Fruit fly (Drosophila melanogaster) whole organism, prepupa: ENCODE data around the gene Rsod.

Experiments used
- CG11762 ChIP-seq: fragments of 200-800 bp; sonication (Bioruptor generic); optimal IDR thresholded peaks from 3 replicates; lab custom pipeline; 2016; ENCODE audit warnings: missing biosample characterization, missing genetic modification characterization; ENCODE audit not compliant: insufficient read depth
- CG15336 ChIP-seq: fragments of 200-800 bp; sonication (Bioruptor generic); IDR thresholded peaks from 2 replicates; pipeline ENCODE4 v1.3.6; 2022; ENCODE audit warnings: missing biosample characterization, missing genetic modification characterization
- CG3032 ChIP-seq: fragments of 200-800 bp; optimal IDR thresholded peaks from 2 replicates; lab custom pipeline; 2019; ENCODE audit warnings: missing biosample characterization, mild to moderate bottlenecking, missing genetic modification characterization, moderate library complexity
- CG31627 ChIP-seq: fragments of 200-800 bp; sonication (Bioruptor generic); optimal IDR thresholded peaks from 3 replicates; lab custom pipeline; 2016; ENCODE audit warnings: missing biosample characterization, missing genetic modification characterization
- CG32006 ChIP-seq: fragments of 200-800 bp; sonication (Bioruptor generic); optimal IDR thresholded peaks from 3 replicates; lab custom pipeline; 2017; ENCODE audit warnings: missing biosample characterization, mild to moderate bottlenecking, missing genetic modification characterization
- CG34406 ChIP-seq: fragments of 200-800 bp; sonication (Bioruptor generic); optimal IDR thresholded peaks from 3 replicates; lab custom pipeline; 2016; ENCODE audit warnings: missing biosample characterization, missing genetic modification characterization
- CG3919 ChIP-seq: fragments of 200-800 bp; sonication (Bioruptor generic); optimal IDR thresholded peaks from 3 replicates; lab custom pipeline; 2016; ENCODE audit warnings: missing biosample characterization, missing genetic modification characterization
- CG4318 ChIP-seq: fragments of 200-800 bp; sonication (Bioruptor generic); optimal IDR thresholded peaks from 3 replicates; lab custom pipeline; 2017; ENCODE audit warnings: missing biosample characterization, mild to moderate bottlenecking, missing genetic modification characterization
- CG6792 ChIP-seq: fragments of 200-800 bp; sonication (Bioruptor generic); optimal IDR thresholded peaks from 3 replicates; lab custom pipeline; 2016; ENCODE audit warnings: missing biosample characterization, missing genetic modification characterization
- CG6808 ChIP-seq: fragments of 200-800 bp; sonication (Bioruptor generic); optimal IDR thresholded peaks from 3 replicates; lab custom pipeline; 2017; ENCODE audit warnings: missing biosample characterization, missing genetic modification characterization, mild to moderate bottlenecking, moderate library complexity, missing genetic modification reagents
- CG6854 ChIP-seq: fragments of 200-800 bp; sonication (Bioruptor generic); optimal IDR thresholded peaks from 2 replicates; lab custom pipeline; 2017; ENCODE audit warnings: missing biosample characterization, mild to moderate bottlenecking, missing genetic modification characterization
- CG7368 ChIP-seq: fragments of 200-800 bp; sonication (Bioruptor generic); optimal IDR thresholded peaks from 3 replicates; lab custom pipeline; 2016; ENCODE audit warnings: missing biosample characterization, missing genetic modification characterization
- CG8119 ChIP-seq: fragments of 200-800 bp; sonication (Bioruptor generic); IDR thresholded peaks from 3 replicates; pipeline ENCODE4 v1.3.6; 2022; ENCODE audit warnings: missing biosample characterization, missing genetic modification characterization
- CG9139 ChIP-seq: fragments of 200-800 bp; sonication (Bioruptor generic); optimal IDR thresholded peaks from 3 replicates; lab custom pipeline; 2017; ENCODE audit warnings: missing biosample characterization, mild to moderate bottlenecking, missing genetic modification characterization
- Eip78C ChIP-seq: fragments of 200-800 bp; sonication (Bioruptor generic); peaks from one replicate; lab custom pipeline; 2016; ENCODE audit warnings: missing biosample characterization, missing genetic modification characterization
- Eip93F ChIP-seq: fragments of 200-800 bp; sonication (Bioruptor generic); optimal IDR thresholded peaks from 2 replicates; lab custom pipeline; 2016; ENCODE audit warnings: missing biosample characterization, mild to moderate bottlenecking, missing genetic modification characterization
- Ets21C ChIP-seq: fragments of 200-800 bp; sonication (Bioruptor generic); optimal IDR thresholded peaks from 3 replicates; lab custom pipeline; 2016; ENCODE audit warnings: missing biosample characterization, missing genetic modification characterization
- Hr39 ChIP-seq: fragments of 200-800 bp; sonication (Bioruptor generic); optimal IDR thresholded peaks from 2 replicates; lab custom pipeline; 2016; ENCODE audit warnings: missing biosample characterization, missing genetic modification characterization
- Lpt ChIP-seq: fragments of 200-800 bp; sonication (Bioruptor generic); optimal IDR thresholded peaks from 3 replicates; lab custom pipeline; 2016; ENCODE audit warnings: missing biosample characterization, missing genetic modification characterization
- OdsH ChIP-seq: fragments of 200-800 bp; sonication (Bioruptor generic); optimal IDR thresholded peaks from 3 replicates; lab custom pipeline; 2016; ENCODE audit warnings: missing biosample characterization, missing genetic modification characterization
- achi ChIP-seq: fragments of 200-800 bp; sonication (Bioruptor generic); optimal IDR thresholded peaks from 3 replicates; lab custom pipeline; 2016; ENCODE audit warnings: missing biosample characterization, missing genetic modification characterization
- cyc ChIP-seq: fragments of 200-800 bp; sonication (Bioruptor generic); optimal IDR thresholded peaks from 3 replicates; lab custom pipeline; 2016; ENCODE audit warnings: missing biosample characterization, missing genetic modification characterization
- dac ChIP-seq: fragments of 200-800 bp; sonication (Bioruptor generic); optimal IDR thresholded peaks from 2 replicates; lab custom pipeline; 2017; ENCODE audit warnings: missing biosample characterization, mild to moderate bottlenecking, missing genetic modification characterization
- dsx ChIP-seq: fragments of 200-800 bp; optimal IDR thresholded peaks from 3 replicates; lab custom pipeline; 2019; ENCODE audit warnings: missing biosample characterization, mild to moderate bottlenecking, missing genetic modification characterization, moderate library complexity; ENCODE audit not compliant: poor library complexity, severe bottlenecking
- eg ChIP-seq: fragments of 200-800 bp; sonication (Bioruptor generic); IDR thresholded peaks from 3 replicates; pipeline ENCODE4 v1.3.6; 2022; ENCODE audit warnings: missing biosample characterization, missing genetic modification characterization
- esn ChIP-seq: fragments of 200-800 bp; sonication (Bioruptor generic); optimal IDR thresholded peaks from 2 replicates; lab custom pipeline; 2016; ENCODE audit warnings: missing biosample characterization, mild to moderate bottlenecking, missing genetic modification characterization, moderate library complexity
- fd59A ChIP-seq: fragments of 200-800 bp; sonication (Bioruptor generic); optimal IDR thresholded peaks from 2 replicates; lab custom pipeline; 2017; ENCODE audit warnings: missing biosample characterization, mild to moderate bottlenecking, missing genetic modification characterization, missing genetic modification reagents
- fkh ChIP-seq: fragments of 200-800 bp; sonication (Bioruptor generic); optimal IDR thresholded peaks from 3 replicates; lab custom pipeline; 2017; ENCODE audit warnings: missing biosample characterization, mild to moderate bottlenecking, missing genetic modification characterization, moderate library complexity
- lz ChIP-seq: fragments of 200-800 bp; sonication (Bioruptor generic); optimal IDR thresholded peaks from 3 replicates; lab custom pipeline; 2016; ENCODE audit warnings: missing biosample characterization, missing genetic modification characterization
- pdm3 ChIP-seq: fragments of 200-800 bp; sonication (Bioruptor generic); optimal IDR thresholded peaks from 3 replicates; lab custom pipeline; 2016; ENCODE audit warnings: missing biosample characterization, missing genetic modification characterization
- spab ChIP-seq: fragments of 200-800 bp; sonication (Bioruptor generic); optimal IDR thresholded peaks from 2 replicates; lab custom pipeline; 2017; ENCODE audit warnings: missing biosample characterization, mild to moderate bottlenecking, missing genetic modification characterization, missing genetic modification reagents
- svp ChIP-seq: fragments of 200-800 bp; sonication (Bioruptor generic); peaks from one replicate; lab custom pipeline; 2016; ENCODE audit warnings: missing biosample characterization, missing genetic modification characterization
- topi ChIP-seq: fragments of 200-800 bp; sonication (Bioruptor generic); optimal IDR thresholded peaks from 3 replicates; lab custom pipeline; 2016; ENCODE audit warnings: missing biosample characterization, missing genetic modification characterization

Gene Rsod

dm6 chr3R:30176314-30176713, 5.3 kb upstream of the Rsod start:
- TF ChIP-seq pdm3 (GFP tag; lab: Kevin White, UChicago) (no peak), CG6792 (GFP tag; lab: Kevin White, UChicago) (no peak), CG7368 (GFP tag; lab: Kevin White, UChicago) (no peak)
- TF ChIP-seq, all 60 proteins: peak for 0

- TF ChIP-seq CG11762 (GFP tag; lab: Kevin White, UChicago) (no peak), Eip78C (GFP tag; lab: Kevin White, UChicago) (peak; percentile 40), eg (peak; percentile 5; the same call in 1 of the 3 replicates), CG6854 (no peak), Ets21C (GFP tag; lab: Kevin White, UChicago) (no peak), Hr39 (GFP tag; lab: Kevin White, UChicago) (no peak), CG31627 (GFP tag; lab: Kevin White, UChicago) (no peak), dsx (GFP tag; lab: Kevin White, UChicago) (no peak), CG6808 (GFP tag; lab: Kevin White, UChicago) (no peak), esn (GFP tag; lab: Kevin White, UChicago) (no peak), CG15336 (no peak), CG9139 (GFP tag; lab: Kevin White, UChicago) (no peak), svp (GFP tag; lab: Kevin White, UChicago) (no peak), CG7368 (GFP tag; lab: Kevin White, UChicago) (no peak), OdsH (GFP tag; lab: Kevin White, UChicago) (no peak), Eip93F (GFP tag; lab: Kevin White, UChicago) (no peak)
These were observed 4.1 kb upstream of the Rsod start for dm6 chr3R:30175045-30175589.

dm6 chr3R:30174160-30175002, 3.4 kb upstream of the Rsod start, which contains the start of gene Mlc2:
TSS of gene Mlc2 (minus strand) at chr3R:30174551.
- TF ChIP-seq eg (0 out of 3 replicates have a peak, but pooled peaks have one; percentile 16), fkh (GFP tag; lab: Kevin White, UChicago) (no peak)
- TF ChIP-seq, all 60 proteins: peak for 1

dm6 chr3R:30166159-30166784, 4.7 kb downstream of the Rsod start, which contains the start of gene VhaAC45RP:
TSS of gene VhaAC45RP (minus strand) at chr3R:30166419.
- TF ChIP-seq CG8119 (GFP tag; lab: Robert Waterston, UW) = no peak
- no peak for TF ChIP-seq lz
- no peak for TF ChIP-seq CG4318
- no peak for TF ChIP-seq CG6808 (GFP tag; lab: Kevin White, UChicago)
- TF ChIP-seq achi (GFP tag; lab: Kevin White, UChicago) = no peak
- TF ChIP-seq CG34406 = no peak
- no peak for TF ChIP-seq dac (GFP tag; lab: Kevin White, UChicago)
- TF ChIP-seq CG15336 = no peak
- TF ChIP-seq eg = no peak
- no peak for TF ChIP-seq CG6792 (GFP tag; lab: Kevin White, UChicago)
- no peak for TF ChIP-seq cyc (GFP tag; lab: Kevin White, UChicago)
- TF ChIP-seq fd59A (GFP tag; lab: Kevin White, UChicago) = no peak
- no peak for TF ChIP-seq topi
- no peak for TF ChIP-seq CG7368 (GFP tag; lab: Kevin White, UChicago)
- no peak for TF ChIP-seq CG32006
- no peak for TF ChIP-seq CG3032 (tag; lab: Kevin White, UChicago)
- TF ChIP-seq CG3919 (GFP tag; lab: Kevin White, UChicago) = no peak
- TF ChIP-seq spab (GFP tag; lab: Kevin White, UChicago) = no peak
- no peak for TF ChIP-seq Lpt
